Worm (Caenorhabditis elegans) whole organism, young adult: ENCODE results near the gene pks-1.

ENCODE experiments used
- D2030.7 ChIP-seq: fragments of 200-800 bp; sonication (Bioruptor generic); IDR thresholded peaks from 2 replicates; pipeline ENCODE4 v1.3.6; 2022; ENCODE audit warnings: missing genetic modification reagents, missing genetic modification characterization, missing compliant biosample characterization
- T07F8.4 ChIP-seq: sonication (generic microtip); optimal IDR thresholded peaks from 2 replicates; lab custom pipeline; 2016; ENCODE audit warnings: mild to moderate bottlenecking, missing genetic modification characterization, moderate library complexity, missing compliant biosample characterization
- Y79H2A.3 ChIP-seq: fragments of 200-800 bp; sonication (Bioruptor generic); conservative IDR thresholded peaks from 2 replicates; pipeline ENCODE4 v1.3.6; 2022; ENCODE audit warnings: missing genetic modification reagents, missing genetic modification characterization, missing compliant biosample characterization
- aptf-2 ChIP-seq: fragments of 200-800 bp; sonication (Bioruptor generic); conservative IDR thresholded peaks from 2 replicates; pipeline ENCODE4 v1.3.6; 2022; ENCODE audit warnings: missing genetic modification reagents, missing genetic modification characterization, missing compliant biosample characterization
- aptf-3 ChIP-seq: fragments of 200-800 bp; sonication (Bioruptor generic); IDR thresholded peaks from 2 replicates; pipeline ENCODE4 v1.3.6; 2022; ENCODE audit warnings: missing genetic modification characterization, missing compliant biosample characterization
- attf-5 ChIP-seq: fragments of 200-800 bp; sonication (Bioruptor generic); optimal IDR thresholded peaks from 2 replicates; lab custom pipeline; 2018; ENCODE audit warnings: mild to moderate bottlenecking, missing genetic modification characterization, missing compliant biosample characterization
- bed-1 ChIP-seq: fragments of 200-800 bp; sonication (Bioruptor generic); IDR thresholded peaks from 2 replicates; pipeline ENCODE4 v1.3.6; 2022; ENCODE audit warnings: missing genetic modification reagents, missing genetic modification characterization, missing compliant biosample characterization
- cebp-1 ChIP-seq, 2 experiments: fragments of 200-800 bp in 1 of 2; sonication (Bioruptor generic) in 1 of 2; sonication (generic microtip) in 1 of 2; IDR thresholded peaks in 1 of 2; optimal IDR thresholded peaks in 1 of 2; 2 replicates each; pipeline versions ENCODE4 v1.3.6 to Lab custom; 2017 to 2022; ENCODE audit warnings: missing compliant biosample characterization in 2 of 2, missing genetic modification characterization in 2 of 2, mild to moderate bottlenecking in 1 of 2, missing genetic modification reagents in 1 of 2, moderate library complexity in 1 of 2
- ceh-100 ChIP-seq: fragments of 200-800 bp; sonication (Bioruptor generic); IDR thresholded peaks from 2 replicates; pipeline ENCODE4 v1.3.6; 2022; ENCODE audit warnings: missing genetic modification reagents, missing genetic modification characterization, missing compliant biosample characterization
- ceh-27 ChIP-seq: fragments of 200-800 bp; sonication (Bioruptor generic); optimal IDR thresholded peaks from 2 replicates; lab custom pipeline; 2018; ENCODE audit warnings: mild to moderate bottlenecking, missing genetic modification characterization, moderate library complexity, missing compliant biosample characterization
- ceh-40 ChIP-seq: fragments of 200-800 bp; sonication (Bioruptor generic); IDR thresholded peaks from 2 replicates; pipeline ENCODE4 v1.3.6; 2022; ENCODE audit warnings: missing genetic modification characterization, missing compliant biosample characterization
- ceh-79 ChIP-seq: sonication (generic microtip); optimal IDR thresholded peaks from 2 replicates; lab custom pipeline; 2017; ENCODE audit warnings: mild to moderate bottlenecking, missing genetic modification characterization, missing compliant biosample characterization
- chd-7 ChIP-seq: sonication (generic microtip); optimal IDR thresholded peaks from 2 replicates; lab custom pipeline; 2016; ENCODE audit warnings: mild to moderate bottlenecking, missing genetic modification characterization, moderate library complexity, missing compliant biosample characterization
- dox-1 ChIP-seq: fragments of 200-800 bp; sonication (Bioruptor generic); IDR thresholded peaks from 2 replicates; pipeline ENCODE4 v1.3.6; 2022; ENCODE audit warnings: missing genetic modification reagents, missing genetic modification characterization, missing compliant biosample characterization
- ekl-4 ChIP-seq: fragments of 200-800 bp; sonication (Bioruptor generic); IDR thresholded peaks from 2 replicates; pipeline ENCODE4 v1.3.6; 2022; ENCODE audit warnings: missing genetic modification reagents, missing genetic modification characterization, missing compliant biosample characterization
- him-1 ChIP-seq: sonication (generic microtip); optimal IDR thresholded peaks from 2 replicates; lab custom pipeline; 2016; ENCODE audit warnings: missing genotype, missing genetic modification reagents, missing genetic modification characterization, missing compliant biosample characterization
- hlh-26 ChIP-seq: fragments of 200-800 bp; sonication (Bioruptor generic); conservative IDR thresholded peaks from 2 replicates; pipeline ENCODE4 v1.3.6; 2022; ENCODE audit warnings: missing genetic modification reagents, missing genetic modification characterization, missing compliant biosample characterization
- hmg-1.2 ChIP-seq: fragments of 200-800 bp; sonication (Bioruptor generic); IDR thresholded peaks from 2 replicates; pipeline ENCODE4 v1.3.6; 2022; ENCODE audit warnings: missing genetic modification reagents, missing genetic modification characterization, missing compliant biosample characterization
- let-607 ChIP-seq, 2 experiments: fragments of 200-800 bp in 1 of 2; sonication (Bioruptor generic) in 1 of 2; sonication (generic microtip) in 1 of 2; optimal IDR thresholded peaks; 2 replicates each; lab custom pipeline; 2016 to 2018; ENCODE audit warnings: mild to moderate bottlenecking in 2 of 2, missing compliant biosample characterization in 2 of 2, missing genetic modification characterization in 2 of 2, moderate library complexity in 2 of 2, missing genotype in 1 of 2
- lin-26 ChIP-seq: fragments of 200-800 bp; sonication (Bioruptor generic); IDR thresholded peaks from 2 replicates; pipeline ENCODE4 v1.3.6; 2022; ENCODE audit warnings: missing genetic modification reagents, missing genetic modification characterization, missing compliant biosample characterization
- lin-54 ChIP-seq: fragments of 200-800 bp; sonication (Bioruptor generic); optimal IDR thresholded peaks from 2 replicates; lab custom pipeline; 2018; ENCODE audit warnings: mild to moderate bottlenecking, missing genetic modification characterization, missing compliant biosample characterization
- lsy-27 ChIP-seq: sonication (generic microtip); optimal IDR thresholded peaks from 2 replicates; lab custom pipeline; 2017; ENCODE audit warnings: missing genetic modification characterization, mild to moderate bottlenecking, missing compliant biosample characterization, antibody characterized with exemption, missing genotype, borderline replicate concordance; ENCODE audit not compliant: insufficient read depth
- mcd-1 ChIP-seq: fragments of 200-800 bp; sonication (Bioruptor generic); IDR thresholded peaks from 2 replicates; pipeline ENCODE4 v1.3.6; 2022; ENCODE audit warnings: missing genetic modification reagents, missing genetic modification characterization, missing compliant biosample characterization
- mes-4 ChIP-seq: sonication (generic microtip); optimal IDR thresholded peaks from 2 replicates; lab custom pipeline; 2016; ENCODE audit warnings: missing genotype, missing genetic modification characterization, missing compliant biosample characterization
- nfya-2 ChIP-seq: fragments of 200-800 bp; sonication (Bioruptor generic); IDR thresholded peaks from 2 replicates; pipeline ENCODE4 v1.3.6; 2022; ENCODE audit warnings: missing genetic modification reagents, missing genetic modification characterization, missing compliant biosample characterization
- nhr-80 ChIP-seq: sonication (generic microtip); optimal IDR thresholded peaks from 2 replicates; lab custom pipeline; 2016; ENCODE audit warnings: missing genetic modification characterization, missing compliant biosample characterization
- nhr-90 ChIP-seq: sonication (generic microtip); optimal IDR thresholded peaks from 2 replicates; lab custom pipeline; 2016; ENCODE audit warnings: missing genotype, mild to moderate bottlenecking, missing genetic modification characterization, missing compliant biosample characterization
- pbrm-1 ChIP-seq: fragments of 200-800 bp; sonication (Bioruptor generic); IDR thresholded peaks from 2 replicates; pipeline ENCODE4 v1.3.6; 2022; ENCODE audit warnings: missing genetic modification reagents, missing genetic modification characterization, missing compliant biosample characterization
- rpc-1 ChIP-seq, 2 experiments: fragments of 150-350 bp in 1 of 2; sonication (generic microtip) in 1 of 2; optimal IDR thresholded peaks; 2 replicates each; lab custom pipeline; 2014 to 2018; ENCODE audit warnings: missing biosample characterization in 1 of 2, missing genetic modification characterization in 1 of 2, missing genetic modification reagents in 1 of 2, missing genotype in 1 of 2
- sdz-38 ChIP-seq: sonication (generic microtip); optimal IDR thresholded peaks from 2 replicates; lab custom pipeline; 2016; ENCODE audit warnings: missing genotype, missing genetic modification characterization, missing compliant biosample characterization
- sea-2 ChIP-seq: fragments of 200-800 bp; sonication (Bioruptor generic); IDR thresholded peaks from 2 replicates; pipeline ENCODE4 v1.3.6; 2022; ENCODE audit warnings: missing genetic modification characterization, missing compliant biosample characterization
- snpc-3.4 ChIP-seq: sonication (generic microtip); optimal IDR thresholded peaks from 2 replicates; lab custom pipeline; 2017; ENCODE audit warnings: missing genetic modification characterization, mild to moderate bottlenecking, missing compliant biosample characterization, antibody characterized with exemption, moderate library complexity, missing genotype, missing genetic modification reagents
- snpc-4 ChIP-seq, 5 experiments: fragments of 150-350 bp in 1 of 5; sonication (generic microtip) in 4 of 5; optimal IDR thresholded peaks; 2 replicates each; lab custom pipeline; 2014 to 2018; ENCODE audit warnings: missing genetic modification characterization in 5 of 5, missing biosample characterization in 3 of 5, antibody characterized with exemption in 2 of 5, mild to moderate bottlenecking in 2 of 5, missing compliant biosample characterization in 2 of 5, missing genotype in 2 of 5, moderate library complexity in 2 of 5, missing genetic modification reagents in 1 of 5
- sptf-2 ChIP-seq: fragments of 200-800 bp; sonication (Bioruptor generic); optimal IDR thresholded peaks from 2 replicates; lab custom pipeline; 2018; ENCODE audit warnings: mild to moderate bottlenecking, missing genetic modification characterization, missing compliant biosample characterization
- tbx-9 ChIP-seq: sonication (generic microtip); optimal IDR thresholded peaks from 2 replicates; lab custom pipeline; 2016; ENCODE audit warnings: borderline replicate concordance, missing genetic modification characterization, inconsistent platforms, missing compliant biosample characterization
- zfh-2 ChIP-seq: fragments of 200-800 bp; sonication (Bioruptor generic); conservative IDR thresholded peaks from 2 replicates; pipeline ENCODE4 v1.3.6; 2022; ENCODE audit warnings: missing genetic modification reagents, missing genetic modification characterization, missing compliant biosample characterization
- ztf-25 ChIP-seq: fragments of 200-800 bp; sonication (Bioruptor generic); IDR thresholded peaks from 2 replicates; pipeline ENCODE4 v1.3.6; 2022; ENCODE audit warnings: missing genetic modification reagents, missing genetic modification characterization, missing compliant biosample characterization
- ztf-3 ChIP-seq: fragments of 200-800 bp; sonication (Bioruptor generic); optimal IDR thresholded peaks from 2 replicates; lab custom pipeline; 2018; ENCODE audit warnings: mild to moderate bottlenecking, missing genetic modification characterization, missing compliant biosample characterization
- ztf-6 ChIP-seq: fragments of 200-800 bp; sonication (Bioruptor generic); IDR thresholded peaks from 2 replicates; pipeline ENCODE4 v1.3.6; 2022; ENCODE audit warnings: missing genetic modification reagents, missing genetic modification characterization, missing compliant biosample characterization

Gene pks-1

ce11 chrX:5479300-5479811 lies 65.7 kb downstream of the pks-1 start, which contains the start of gene dlg-1:
Gene dlg-1, plus strand, starts transcription at chrX:5479700.
- no peak for TF ChIP-seq nfya-2 (GFP tag; lab: Robert Waterston, UW)
- no peak for TF ChIP-seq ztf-6 (GFP tag; lab: Robert Waterston, UW)

- TF ChIP-seq cebp-1 (GFP tag; IDR thresholded peaks at IDR 0.05; lab: Robert Waterston, UW), result 0 out of 2 replicates have a peak, but pooled peaks have one; percentile 12
- TF ChIP-seq cebp-1 (tag; optimal IDR thresholded peaks at IDR 0.05; lab: Kevin White, UChicago), result no peak
- TF ChIP-seq snpc-4 (GFP tag; optimal IDR thresholded peaks at IDR 0.05; lab: Kevin White, UChicago), result no peak
- peak in 1 of 4 experiments; percentile 18 for TF ChIP-seq snpc-4 (tag; optimal IDR thresholded peaks at IDR 0.05; lab: Kevin White, UChicago)
- no peak for TF ChIP-seq aptf-2 (GFP tag; lab: Robert Waterston, UW)
- no peak for TF ChIP-seq ceh-100 (GFP tag; lab: Robert Waterston, UW)
- TF ChIP-seq nhr-80, result peak; percentile 65
- TF ChIP-seq bed-1 (GFP tag; lab: Robert Waterston, UW), result no peak
- peak; percentile 70; the same call in 1 of the 2 replicates for TF ChIP-seq zfh-2 (GFP tag; lab: Robert Waterston, UW)
- TF ChIP-seq dox-1 (GFP tag; lab: Robert Waterston, UW), result peak; percentile 18; the same call in 1 of the 2 replicates
Observed at ce11 chrX:5479876-5480580, 66.4 kb downstream of the pks-1 start.

ce11 chrX:5485284-5485927 lies 71.8 kb downstream of the pks-1 start:
- TF ChIP-seq sdz-38 (tag; lab: Kevin White, UChicago) (no peak), chd-7 (no peak), mcd-1 (GFP tag; lab: Robert Waterston, UW) (no peak), ceh-40 (no peak), bed-1 (GFP tag; lab: Robert Waterston, UW) (no peak), him-1 (peak; percentile 68), D2030.7 (GFP tag; lab: Robert Waterston, UW) (peak; percentile 73; the same call in 1 of the 2 replicates), nfya-2 (GFP tag; lab: Robert Waterston, UW) (no peak), sptf-2 (no peak), ceh-79 (no peak), ceh-27 (GFP tag; lab: Kevin White, UChicago) (no peak), aptf-2 (GFP tag; lab: Robert Waterston, UW) (no peak), attf-5 (GFP tag; lab: Kevin White, UChicago) (no peak), T07F8.4 (no peak), ztf-25 (GFP tag; lab: Robert Waterston, UW) (0 out of 2 replicates have a peak, but pooled peaks have one; percentile 28), lin-54 (peak; percentile 9), ekl-4 (no peak), snpc-3.4 (tag; lab: Kevin White, UChicago) (peak; percentile 63), hlh-26 (GFP tag; lab: Robert Waterston, UW) (no peak), sea-2 (no peak), lsy-27 (tag; lab: Kevin White, UChicago) (peak; percentile 45), rpc-1 (optimal IDR thresholded peaks at IDR 0.05; lab: Kevin White, UChicago) (peak; percentile 77), rpc-1 (tag; optimal IDR thresholded peaks at IDR 0.05; lab: Kevin White, UChicago) (peak; percentile 87), tbx-9 (tag; lab: Kevin White, UChicago) (no peak), nhr-80 (no peak), aptf-3 (GFP tag; lab: Robert Waterston, UW) (no peak), Y79H2A.3 (GFP tag; lab: Robert Waterston, UW) (no peak), lin-26 (GFP tag; lab: Robert Waterston, UW) (peak; percentile 83), let-607 (tag; optimal IDR thresholded peaks at IDR 0.05; lab: Kevin White, UChicago) (peak in 1 of 2 experiments; percentile 17), hmg-1.2 (GFP tag; lab: Robert Waterston, UW) (peak; percentile 41; the same call in 1 of the 2 replicates), ztf-3 (GFP tag; lab: Kevin White, UChicago) (no peak), nhr-90 (tag; lab: Kevin White, UChicago) (peak; percentile 60), mes-4 (tag; lab: Kevin White, UChicago) (no peak), pbrm-1 (GFP tag; lab: Robert Waterston, UW) (peak; percentile 53)
